Fruit fly (Drosophila melanogaster) whole organism, prepupa: ENCODE results near the gene CG9568.

Source experiments
- Blimp-1 ChIP-seq: fragments of 200-800 bp; sonication (Bioruptor generic); optimal IDR thresholded peaks from 3 replicates; lab custom pipeline; 2017; ENCODE audit warnings: missing biosample characterization, missing genetic modification characterization, mild to moderate bottlenecking, moderate library complexity, missing genetic modification reagents
- CG10631 ChIP-seq: fragments of 200-800 bp; sonication (Bioruptor generic); optimal IDR thresholded peaks from 2 replicates; lab custom pipeline; 2016; ENCODE audit warnings: missing biosample characterization, missing genetic modification characterization
- CG11294 ChIP-seq: fragments of 200-800 bp; sonication (Bioruptor generic); IDR thresholded peaks from 2 replicates; pipeline ENCODE4 v1.3.6; 2022; ENCODE audit warnings: missing biosample characterization, missing genetic modification characterization
- CG11762 ChIP-seq: fragments of 200-800 bp; sonication (Bioruptor generic); optimal IDR thresholded peaks from 3 replicates; lab custom pipeline; 2016; ENCODE audit warnings: missing biosample characterization, missing genetic modification characterization; ENCODE audit not compliant: insufficient read depth
- CG15336 ChIP-seq: fragments of 200-800 bp; sonication (Bioruptor generic); IDR thresholded peaks from 2 replicates; pipeline ENCODE4 v1.3.6; 2022; ENCODE audit warnings: missing biosample characterization, missing genetic modification characterization
- CG1621 ChIP-seq: fragments of 200-800 bp; sonication (Bioruptor generic); optimal IDR thresholded peaks from 3 replicates; lab custom pipeline; 2018; ENCODE audit warnings: missing biosample characterization, mild to moderate bottlenecking, missing genetic modification characterization
- CG16779 ChIP-seq: fragments of 200-800 bp; sonication (Bioruptor generic); optimal IDR thresholded peaks from 3 replicates; lab custom pipeline; 2017; ENCODE audit warnings: missing biosample characterization, mild to moderate bottlenecking, missing genetic modification characterization
- CG3032 ChIP-seq: fragments of 200-800 bp; optimal IDR thresholded peaks from 2 replicates; lab custom pipeline; 2019; ENCODE audit warnings: missing biosample characterization, mild to moderate bottlenecking, missing genetic modification characterization, moderate library complexity
- CG32006 ChIP-seq: fragments of 200-800 bp; sonication (Bioruptor generic); optimal IDR thresholded peaks from 3 replicates; lab custom pipeline; 2017; ENCODE audit warnings: missing biosample characterization, mild to moderate bottlenecking, missing genetic modification characterization
- CG3919 ChIP-seq: fragments of 200-800 bp; sonication (Bioruptor generic); optimal IDR thresholded peaks from 3 replicates; lab custom pipeline; 2016; ENCODE audit warnings: missing biosample characterization, missing genetic modification characterization
- CG6792 ChIP-seq: fragments of 200-800 bp; sonication (Bioruptor generic); optimal IDR thresholded peaks from 3 replicates; lab custom pipeline; 2016; ENCODE audit warnings: missing biosample characterization, missing genetic modification characterization
- CG6808 ChIP-seq: fragments of 200-800 bp; sonication (Bioruptor generic); optimal IDR thresholded peaks from 3 replicates; lab custom pipeline; 2017; ENCODE audit warnings: missing biosample characterization, missing genetic modification characterization, mild to moderate bottlenecking, moderate library complexity, missing genetic modification reagents
- CG6854 ChIP-seq: fragments of 200-800 bp; sonication (Bioruptor generic); optimal IDR thresholded peaks from 2 replicates; lab custom pipeline; 2017; ENCODE audit warnings: missing biosample characterization, mild to moderate bottlenecking, missing genetic modification characterization
- CG8119 ChIP-seq: fragments of 200-800 bp; sonication (Bioruptor generic); IDR thresholded peaks from 3 replicates; pipeline ENCODE4 v1.3.6; 2022; ENCODE audit warnings: missing biosample characterization, missing genetic modification characterization
- CG8632 ChIP-seq: fragments of 200-800 bp; sonication (Bioruptor generic); optimal IDR thresholded peaks from 3 replicates; lab custom pipeline; 2016; ENCODE audit warnings: missing biosample characterization, missing genetic modification characterization
- CG9139 ChIP-seq: fragments of 200-800 bp; sonication (Bioruptor generic); optimal IDR thresholded peaks from 3 replicates; lab custom pipeline; 2017; ENCODE audit warnings: missing biosample characterization, mild to moderate bottlenecking, missing genetic modification characterization
- Eip75B ChIP-seq: fragments of 200-800 bp; sonication (Bioruptor generic); optimal IDR thresholded peaks from 3 replicates; lab custom pipeline; 2016; ENCODE audit warnings: missing biosample characterization, missing genetic modification characterization
- Eip78C ChIP-seq: fragments of 200-800 bp; sonication (Bioruptor generic); peaks from one replicate; lab custom pipeline; 2016; ENCODE audit warnings: missing biosample characterization, missing genetic modification characterization
- Ets21C ChIP-seq: fragments of 200-800 bp; sonication (Bioruptor generic); optimal IDR thresholded peaks from 3 replicates; lab custom pipeline; 2016; ENCODE audit warnings: missing biosample characterization, missing genetic modification characterization
- Hr38 ChIP-seq: sonication (Bioruptor generic); optimal IDR thresholded peaks from 2 replicates; lab custom pipeline; 2016; ENCODE audit warnings: missing biosample characterization, missing genetic modification characterization
- Lpt ChIP-seq: fragments of 200-800 bp; sonication (Bioruptor generic); optimal IDR thresholded peaks from 3 replicates; lab custom pipeline; 2016; ENCODE audit warnings: missing biosample characterization, missing genetic modification characterization
- Met ChIP-seq: fragments of 200-800 bp; sonication (Bioruptor generic); optimal IDR thresholded peaks from 3 replicates; lab custom pipeline; 2016; ENCODE audit warnings: missing biosample characterization, missing genetic modification characterization
- OdsH ChIP-seq: fragments of 200-800 bp; sonication (Bioruptor generic); optimal IDR thresholded peaks from 3 replicates; lab custom pipeline; 2016; ENCODE audit warnings: missing biosample characterization, missing genetic modification characterization
- Sox102F ChIP-seq: fragments of 200-800 bp; sonication (Bioruptor generic); optimal IDR thresholded peaks from 2 replicates; lab custom pipeline; 2016; ENCODE audit warnings: missing biosample characterization, mild to moderate bottlenecking, missing genetic modification characterization
- Sox15 ChIP-seq: fragments of 200-800 bp; sonication (Bioruptor generic); optimal IDR thresholded peaks from 3 replicates; lab custom pipeline; 2016; ENCODE audit warnings: missing biosample characterization, missing genetic modification characterization
- cyc ChIP-seq: fragments of 200-800 bp; sonication (Bioruptor generic); optimal IDR thresholded peaks from 3 replicates; lab custom pipeline; 2016; ENCODE audit warnings: missing biosample characterization, missing genetic modification characterization
- dac ChIP-seq: fragments of 200-800 bp; sonication (Bioruptor generic); optimal IDR thresholded peaks from 2 replicates; lab custom pipeline; 2017; ENCODE audit warnings: missing biosample characterization, mild to moderate bottlenecking, missing genetic modification characterization
- dsx ChIP-seq: fragments of 200-800 bp; optimal IDR thresholded peaks from 3 replicates; lab custom pipeline; 2019; ENCODE audit warnings: missing biosample characterization, mild to moderate bottlenecking, missing genetic modification characterization, moderate library complexity; ENCODE audit not compliant: poor library complexity, severe bottlenecking
- esn ChIP-seq: fragments of 200-800 bp; sonication (Bioruptor generic); optimal IDR thresholded peaks from 2 replicates; lab custom pipeline; 2016; ENCODE audit warnings: missing biosample characterization, mild to moderate bottlenecking, missing genetic modification characterization, moderate library complexity
- fd59A ChIP-seq: fragments of 200-800 bp; sonication (Bioruptor generic); optimal IDR thresholded peaks from 2 replicates; lab custom pipeline; 2017; ENCODE audit warnings: missing biosample characterization, mild to moderate bottlenecking, missing genetic modification characterization, missing genetic modification reagents
- fd85E ChIP-seq: fragments of 200-800 bp; sonication (Bioruptor generic); optimal IDR thresholded peaks from 3 replicates; lab custom pipeline; 2016; ENCODE audit warnings: missing biosample characterization, missing genetic modification characterization
- lz ChIP-seq: fragments of 200-800 bp; sonication (Bioruptor generic); optimal IDR thresholded peaks from 3 replicates; lab custom pipeline; 2016; ENCODE audit warnings: missing biosample characterization, missing genetic modification characterization
- net ChIP-seq: fragments of 200-800 bp; sonication (Bioruptor generic); optimal IDR thresholded peaks from 3 replicates; lab custom pipeline; 2016; ENCODE audit warnings: missing biosample characterization, missing genetic modification characterization
- salr ChIP-seq, 2 experiments: fragments of 200-800 bp; sonication (Bioruptor generic); optimal IDR thresholded peaks; 3 replicates each; lab custom pipeline; 2016 to 2018; ENCODE audit warnings: missing biosample characterization in 2 of 2, missing genetic modification characterization in 2 of 2, mild to moderate bottlenecking in 1 of 2
- spab ChIP-seq: fragments of 200-800 bp; sonication (Bioruptor generic); optimal IDR thresholded peaks from 2 replicates; lab custom pipeline; 2017; ENCODE audit warnings: missing biosample characterization, mild to moderate bottlenecking, missing genetic modification characterization, missing genetic modification reagents
- ss ChIP-seq, 2 experiments: fragments of 200-800 bp; sonication (Bioruptor generic); optimal IDR thresholded peaks; 2 replicates in 1 of 2; 3 replicates in 1 of 2; lab custom pipeline; 2017 to 2018; ENCODE audit warnings: mild to moderate bottlenecking in 2 of 2, missing biosample characterization in 2 of 2, missing genetic modification characterization in 2 of 2, moderate library complexity in 1 of 2
- svp ChIP-seq: fragments of 200-800 bp; sonication (Bioruptor generic); peaks from one replicate; lab custom pipeline; 2016; ENCODE audit warnings: missing biosample characterization, missing genetic modification characterization
- vri ChIP-seq: fragments of 200-800 bp; sonication (Bioruptor generic); optimal IDR thresholded peaks from 3 replicates; lab custom pipeline; 2016; ENCODE audit warnings: missing biosample characterization, mild to moderate bottlenecking, missing genetic modification characterization

CG9568 gene

DNA sequence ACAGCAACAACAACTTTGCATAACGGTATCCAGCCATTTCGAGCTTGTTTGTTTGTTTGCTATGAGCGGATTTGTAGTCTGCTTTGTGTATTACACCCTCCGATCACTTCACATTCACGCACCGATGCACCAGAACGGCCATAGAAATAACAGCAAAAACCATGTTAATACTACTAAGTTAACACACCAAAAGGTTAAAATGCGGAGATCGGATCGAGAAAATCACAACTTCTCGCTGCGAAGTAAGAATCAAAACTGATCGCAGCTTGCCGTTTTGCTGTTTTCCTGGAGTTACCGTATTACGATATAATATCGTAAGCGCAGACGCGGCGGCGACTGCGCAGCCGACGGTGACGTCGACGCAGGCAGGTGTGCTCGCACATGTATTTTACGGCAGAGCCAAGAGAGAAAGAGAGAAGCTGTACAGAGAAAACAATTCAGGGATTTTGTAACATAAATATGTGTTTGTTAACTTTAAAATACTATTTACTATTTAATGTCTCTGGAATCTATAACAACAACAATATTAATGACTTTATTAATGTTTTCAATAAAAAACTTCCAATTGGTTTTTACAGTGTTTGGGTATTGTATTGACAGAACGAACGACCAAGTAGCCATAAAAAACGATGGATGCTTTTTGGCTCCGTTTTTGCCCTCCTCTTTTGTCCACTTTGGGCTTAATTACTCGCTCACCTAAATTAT lies 25.6 kb upstream of the CG9568 start, which contains the start of gene CG13101 (continued):
- TF ChIP-seq net (GFP tag; lab: Kevin White, UChicago) (peak; percentile 90), CG16779 (tag; lab: Kevin White, UChicago) (peak; percentile 76), Ets21C (peak; percentile 90), CG9139 (GFP tag; lab: Kevin White, UChicago) (peak; percentile 84), ss (GFP tag; optimal IDR thresholded peaks at IDR 0.05; lab: Kevin White, UChicago) (peak; percentile 86 to 90), spab (peak; percentile 91), CG32006 (peak; percentile 94), dac (GFP tag; lab: Kevin White, UChicago) (peak; percentile 57), vri (GFP tag; lab: Kevin White, UChicago) (peak; percentile 95), CG3919 (GFP tag; lab: Kevin White, UChicago) (peak; percentile 98), Met (GFP tag; lab: Kevin White, UChicago) (peak; percentile 96), CG15336 (GFP tag; lab: Robert Waterston, UW) (peak; percentile 98), CG10631 (GFP tag; lab: Kevin White, UChicago) (peak; percentile 95), CG1621 (tag; lab: Kevin White, UChicago) (peak; percentile 90), Lpt (GFP tag; lab: Kevin White, UChicago) (peak; percentile 92), CG6808 (GFP tag; lab: Kevin White, UChicago) (peak; percentile 88), salr (GFP tag; optimal IDR thresholded peaks at IDR 0.05; lab: Kevin White, UChicago) (peak; percentile 66 to 94), Hr38 (no peak), lz (GFP tag; lab: Kevin White, UChicago) (peak; percentile 94), fd85E (GFP tag; lab: Kevin White, UChicago) (peak; percentile 77), svp (GFP tag; lab: Kevin White, UChicago) (peak; percentile 98), esn (GFP tag; lab: Kevin White, UChicago) (peak; percentile 98), CG11294 (GFP tag; lab: Robert Waterston, UW) (peak; percentile 92), OdsH (GFP tag; lab: Kevin White, UChicago) (peak; percentile 96), cyc (peak; percentile 96), CG6792 (peak; percentile 96), Eip75B (peak; percentile 91), fd59A (GFP tag; lab: Kevin White, UChicago) (peak; percentile 85), Eip78C (GFP tag; lab: Kevin White, UChicago) (peak; percentile 99), CG8632 (peak; percentile 95), Blimp-1 (GFP tag; lab: Kevin White, UChicago) (peak; percentile 88), CG11762 (GFP tag; lab: Kevin White, UChicago) (peak; percentile 94), CG8119 (GFP tag; lab: Robert Waterston, UW) (peak; percentile 98), CG6854 (GFP tag; lab: Kevin White, UChicago) (no peak), Sox15 (GFP tag; lab: Kevin White, UChicago) (peak; percentile 80)

DNA sequence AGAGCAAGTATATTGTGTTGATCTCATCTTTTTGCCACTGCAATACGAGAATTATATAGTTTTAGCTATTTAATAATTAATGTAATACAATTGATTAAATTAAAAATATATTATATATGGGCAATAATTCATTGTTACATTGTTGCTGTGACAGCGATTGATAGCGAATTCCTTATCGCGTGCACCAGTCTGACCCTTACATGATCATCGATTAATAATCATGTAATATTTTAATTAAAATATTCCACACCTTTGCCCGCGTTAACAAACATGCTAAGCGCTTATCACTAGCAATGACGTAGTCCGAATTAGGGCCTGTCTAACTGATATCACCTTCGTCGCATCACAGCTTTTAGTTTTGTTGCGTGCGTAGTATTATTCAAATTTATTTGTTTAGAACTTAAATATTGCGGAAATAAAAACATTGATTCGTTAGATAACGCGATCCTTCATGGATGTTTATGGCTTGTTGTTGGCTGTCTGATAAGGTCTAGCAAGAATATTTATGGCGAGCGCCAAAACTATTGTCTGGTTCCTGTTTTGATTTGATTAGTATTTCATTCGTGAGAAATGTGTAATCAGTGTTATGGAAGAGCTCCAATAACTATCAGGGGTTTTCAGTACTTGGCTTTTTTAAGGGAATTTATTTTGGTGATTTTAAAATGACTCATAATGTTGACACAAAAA lies 23.0 kb upstream of the CG9568 start:
- TF ChIP-seq svp (GFP tag; lab: Kevin White, UChicago) (peak; percentile 82), dsx (GFP tag; lab: Kevin White, UChicago) (peak; percentile 92), Sox102F (GFP tag; lab: Kevin White, UChicago) (no peak), CG3032 (tag; lab: Kevin White, UChicago) (no peak), CG6792 (no peak)
